Worm (Caenorhabditis elegans): Measurements from ENCODE around the gene C39E9.7.

DNA sequence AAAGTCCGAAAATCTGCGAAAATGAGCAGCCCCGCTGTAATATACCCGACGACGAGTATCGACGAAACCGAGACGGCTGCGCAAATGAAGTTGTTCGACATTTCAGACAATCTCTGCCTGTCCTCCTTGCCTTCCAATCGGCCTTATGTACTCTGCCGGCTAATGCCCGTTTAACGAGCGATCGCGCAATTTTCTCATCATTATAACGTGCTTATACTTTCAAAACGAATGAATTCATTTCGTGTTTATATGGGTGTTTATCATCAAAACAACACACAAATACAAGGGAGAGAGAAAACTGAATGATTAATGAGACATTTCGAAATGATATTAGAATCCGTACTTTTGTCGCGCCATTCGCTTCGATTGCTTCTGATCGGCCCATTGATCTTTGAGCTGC lies 14.4 kb upstream of the C39E9.7 start, which contains the start of gene col-132:
- TF ChIP-seq hif-1 (tag; optimal IDR thresholded peaks at IDR 0.05) (no peak), mxl-2 (GFP tag; conservative IDR thresholded peaks at IDR 0.05) (no peak)

All from whole organism, L4 larva.